Worm (Caenorhabditis elegans) whole organism, L3 larva: ENCODE measurements around the gene F45G2.9.

Experiments used
- R02D3.7 ChIP-seq: fragments of 150-350 bp; optimal IDR thresholded peaks from 2 replicates; lab custom pipeline; 2014; ENCODE audit warnings: missing biosample characterization, missing genetic modification characterization
- ZK546.5 ChIP-seq: sonication (generic microtip); optimal IDR thresholded peaks from 2 replicates; lab custom pipeline; 2017; ENCODE audit warnings: missing biosample characterization, missing genetic modification characterization
- aly-2 ChIP-seq: fragments of 150-350 bp; optimal IDR thresholded peaks from 2 replicates; lab custom pipeline; 2014; ENCODE audit warnings: missing biosample characterization, missing genetic modification characterization
- ama-1 ChIP-seq: fragments of 150-350 bp; optimal IDR thresholded peaks from 2 replicates; lab custom pipeline; 2018
- ceh-16 ChIP-seq: sonication (generic microtip); optimal IDR thresholded peaks from 2 replicates; lab custom pipeline; 2017; ENCODE audit warnings: missing biosample characterization, missing genetic modification characterization
- ceh-28 ChIP-seq: fragments of 150-350 bp; optimal IDR thresholded peaks from 2 replicates; lab custom pipeline; 2014; ENCODE audit warnings: missing biosample characterization, missing genetic modification reagents, missing genetic modification characterization
- ceh-82 ChIP-seq: fragments of 150-350 bp; optimal IDR thresholded peaks from 2 replicates; lab custom pipeline; 2014; ENCODE audit warnings: missing biosample characterization, missing genetic modification characterization
- ceh-9 ChIP-seq: sonication (generic microtip); optimal IDR thresholded peaks from 2 replicates; lab custom pipeline; 2018; ENCODE audit warnings: missing biosample characterization, missing genetic modification characterization
- daf-12 ChIP-seq: fragments of 150-350 bp; optimal IDR thresholded peaks from 2 replicates; lab custom pipeline; 2014; ENCODE audit warnings: missing biosample characterization, missing genetic modification reagents, missing genetic modification characterization
- egl-27 ChIP-seq: sonication (generic microtip); optimal IDR thresholded peaks from 4 replicates; lab custom pipeline; 2017; ENCODE audit warnings: missing biosample characterization, missing genetic modification reagents, missing genetic modification characterization
- egl-5 ChIP-seq: fragments of 150-350 bp; optimal IDR thresholded peaks from 2 replicates; lab custom pipeline; 2017; ENCODE audit warnings: missing biosample characterization, missing genetic modification reagents, missing genetic modification characterization, inconsistent platforms
- elt-1 ChIP-seq: fragments of 150-350 bp; optimal IDR thresholded peaks from 2 replicates; lab custom pipeline; 2014; ENCODE audit warnings: missing biosample characterization, missing genetic modification characterization
- elt-2 ChIP-seq: sonication (generic microtip); optimal IDR thresholded peaks from 2 replicates; lab custom pipeline; 2016; ENCODE audit warnings: missing genetic modification reagents, mild to moderate bottlenecking, missing genetic modification characterization, missing compliant biosample characterization
- elt-3 ChIP-seq, 3 experiments: fragments of 150-350 bp in 1 of 3; sonication (generic microtip) in 2 of 3; optimal IDR thresholded peaks; 2 replicates in 2 of 3; 4 replicates in 1 of 3; lab custom pipeline; 2014 to 2017; ENCODE audit warnings: missing biosample characterization in 3 of 3, missing genetic modification characterization in 3 of 3
- eor-1 ChIP-seq, 2 experiments: fragments of 150-350 bp; optimal IDR thresholded peaks; 2 replicates each; lab custom pipeline; 2014 to 2018; ENCODE audit warnings: missing biosample characterization in 2 of 2, missing genetic modification characterization in 2 of 2
- fkh-10 ChIP-seq: sonication (generic microtip); optimal IDR thresholded peaks from 2 replicates; lab custom pipeline; 2017; ENCODE audit warnings: missing biosample characterization, missing genetic modification reagents, missing genetic modification characterization
- fkh-2 ChIP-seq: fragments of 150-350 bp; optimal IDR thresholded peaks from 2 replicates; lab custom pipeline; 2014; ENCODE audit warnings: missing biosample characterization, missing genetic modification reagents, missing genetic modification characterization
- fos-1 ChIP-seq: fragments of 150-350 bp; optimal IDR thresholded peaks from 2 replicates; lab custom pipeline; 2014; ENCODE audit warnings: missing biosample characterization, missing genetic modification characterization
- hmg-11 ChIP-seq: sonication (generic microtip); optimal IDR thresholded peaks from 2 replicates; lab custom pipeline; 2016; ENCODE audit warnings: missing genetic modification characterization, missing compliant biosample characterization
- jun-1 ChIP-seq: fragments of 150-350 bp; optimal IDR thresholded peaks from 2 replicates; lab custom pipeline; 2014; ENCODE audit warnings: missing biosample characterization, missing genetic modification reagents, missing genetic modification characterization
- lin-15B ChIP-seq: fragments of 150-350 bp; optimal IDR thresholded peaks from 2 replicates; lab custom pipeline; 2014; ENCODE audit warnings: missing biosample characterization, missing genetic modification characterization
- lin-39 ChIP-seq: fragments of 150-350 bp; optimal IDR thresholded peaks from 2 replicates; lab custom pipeline; 2018; ENCODE audit warnings: missing biosample characterization, missing genetic modification reagents, missing genetic modification characterization
- lsy-12 ChIP-seq: sonication (generic microtip); optimal IDR thresholded peaks from 2 replicates; lab custom pipeline; 2016; ENCODE audit warnings: mild to moderate bottlenecking, missing genetic modification characterization, missing compliant biosample characterization
- mdl-1 ChIP-seq: fragments of 150-350 bp; optimal IDR thresholded peaks from 2 replicates; lab custom pipeline; 2014; ENCODE audit warnings: missing biosample characterization, missing genetic modification characterization
- mml-1 ChIP-seq: fragments of 150-350 bp; sonication (generic microtip); optimal IDR thresholded peaks from 3 replicates; lab custom pipeline; 2014; ENCODE audit warnings: missing biosample characterization, missing genetic modification characterization
- nfya-1 ChIP-seq: sonication (generic microtip); optimal IDR thresholded peaks from 2 replicates; lab custom pipeline; 2017; ENCODE audit warnings: missing genetic modification characterization, mild to moderate bottlenecking, missing compliant biosample characterization, antibody characterized with exemption, moderate library complexity; ENCODE audit not compliant: insufficient read depth
- nhr-11 ChIP-seq: fragments of 150-350 bp; optimal IDR thresholded peaks from 2 replicates; lab custom pipeline; 2014; ENCODE audit warnings: missing biosample characterization, missing genetic modification characterization
- nhr-12 ChIP-seq: fragments of 150-350 bp; optimal IDR thresholded peaks from 2 replicates; lab custom pipeline; 2014; ENCODE audit warnings: missing biosample characterization, missing genetic modification characterization
- nhr-237 ChIP-seq: fragments of 150-350 bp; optimal IDR thresholded peaks from 2 replicates; lab custom pipeline; 2014; ENCODE audit warnings: missing biosample characterization, missing genetic modification characterization
- nhr-25 ChIP-seq: sonication (generic microtip); optimal IDR thresholded peaks from 2 replicates; lab custom pipeline; 2017; ENCODE audit warnings: missing biosample characterization, missing genetic modification characterization
- nhr-28 ChIP-seq: fragments of 150-350 bp; optimal IDR thresholded peaks from 2 replicates; lab custom pipeline; 2014; ENCODE audit warnings: missing biosample characterization, missing genetic modification characterization
- nhr-43 ChIP-seq: sonication (generic microtip); optimal IDR thresholded peaks from 2 replicates; lab custom pipeline; 2016; ENCODE audit warnings: mild to moderate bottlenecking, missing genetic modification characterization, missing compliant biosample characterization; ENCODE audit not compliant: poor library complexity, severe bottlenecking
- nhr-67 ChIP-seq: fragments of 150-350 bp; optimal IDR thresholded peaks from 2 replicates; lab custom pipeline; 2014; ENCODE audit warnings: missing biosample characterization, missing genetic modification characterization
- nhr-76 ChIP-seq: fragments of 150-350 bp; sonication (generic microtip); optimal IDR thresholded peaks from 5 replicates; lab custom pipeline; 2014; ENCODE audit warnings: missing biosample characterization, missing genetic modification characterization
- nhr-77 ChIP-seq: fragments of 150-350 bp; optimal IDR thresholded peaks from 2 replicates; lab custom pipeline; 2014; ENCODE audit warnings: missing biosample characterization, missing genetic modification characterization
- pha-4 ChIP-seq: fragments of 150-350 bp; optimal IDR thresholded peaks from 2 replicates; lab custom pipeline; 2014; ENCODE audit warnings: missing biosample characterization, missing genetic modification reagents, missing genetic modification characterization
- pqm-1 ChIP-seq: fragments of 150-350 bp; optimal IDR thresholded peaks from 2 replicates; lab custom pipeline; 2017; ENCODE audit warnings: missing biosample characterization, missing genetic modification characterization, inconsistent platforms
- sea-2 ChIP-seq: fragments of 150-350 bp; sonication (generic microtip); optimal IDR thresholded peaks from 4 replicates; lab custom pipeline; 2014; ENCODE audit warnings: missing biosample characterization, missing genetic modification reagents, missing genetic modification characterization
- skn-1 ChIP-seq: fragments of 150-350 bp; optimal IDR thresholded peaks from 2 replicates; lab custom pipeline; 2014; ENCODE audit warnings: missing biosample characterization, missing genetic modification characterization
- snpc-4 ChIP-seq: fragments of 150-350 bp; optimal IDR thresholded peaks from 2 replicates; lab custom pipeline; 2014; ENCODE audit warnings: missing biosample characterization, missing genetic modification characterization
- tbx-2 ChIP-seq: sonication (generic microtip); optimal IDR thresholded peaks from 2 replicates; lab custom pipeline; 2016; ENCODE audit warnings: mild to moderate bottlenecking, missing genetic modification characterization, missing compliant biosample characterization
- unc-39 ChIP-seq: sonication (generic microtip); optimal IDR thresholded peaks from 4 replicates; lab custom pipeline; 2017; ENCODE audit warnings: missing biosample characterization, missing genetic modification characterization
- unc-62 ChIP-seq: fragments of 150-350 bp; sonication (generic microtip); optimal IDR thresholded peaks from 4 replicates; lab custom pipeline; 2014; ENCODE audit warnings: missing biosample characterization, missing genetic modification reagents, missing genetic modification characterization
- zag-1 ChIP-seq: fragments of 150-350 bp; optimal IDR thresholded peaks from 2 replicates; lab custom pipeline; 2014; ENCODE audit warnings: missing biosample characterization, missing genetic modification characterization
- ztf-11 ChIP-seq: fragments of 150-350 bp; optimal IDR thresholded peaks from 2 replicates; lab custom pipeline; 2014; ENCODE audit warnings: missing biosample characterization, missing genetic modification characterization
- ztf-4 ChIP-seq: fragments of 150-350 bp; optimal IDR thresholded peaks from 2 replicates; lab custom pipeline; 2014; ENCODE audit warnings: missing biosample characterization, missing genetic modification characterization

Gene F45G2.9

DNA sequence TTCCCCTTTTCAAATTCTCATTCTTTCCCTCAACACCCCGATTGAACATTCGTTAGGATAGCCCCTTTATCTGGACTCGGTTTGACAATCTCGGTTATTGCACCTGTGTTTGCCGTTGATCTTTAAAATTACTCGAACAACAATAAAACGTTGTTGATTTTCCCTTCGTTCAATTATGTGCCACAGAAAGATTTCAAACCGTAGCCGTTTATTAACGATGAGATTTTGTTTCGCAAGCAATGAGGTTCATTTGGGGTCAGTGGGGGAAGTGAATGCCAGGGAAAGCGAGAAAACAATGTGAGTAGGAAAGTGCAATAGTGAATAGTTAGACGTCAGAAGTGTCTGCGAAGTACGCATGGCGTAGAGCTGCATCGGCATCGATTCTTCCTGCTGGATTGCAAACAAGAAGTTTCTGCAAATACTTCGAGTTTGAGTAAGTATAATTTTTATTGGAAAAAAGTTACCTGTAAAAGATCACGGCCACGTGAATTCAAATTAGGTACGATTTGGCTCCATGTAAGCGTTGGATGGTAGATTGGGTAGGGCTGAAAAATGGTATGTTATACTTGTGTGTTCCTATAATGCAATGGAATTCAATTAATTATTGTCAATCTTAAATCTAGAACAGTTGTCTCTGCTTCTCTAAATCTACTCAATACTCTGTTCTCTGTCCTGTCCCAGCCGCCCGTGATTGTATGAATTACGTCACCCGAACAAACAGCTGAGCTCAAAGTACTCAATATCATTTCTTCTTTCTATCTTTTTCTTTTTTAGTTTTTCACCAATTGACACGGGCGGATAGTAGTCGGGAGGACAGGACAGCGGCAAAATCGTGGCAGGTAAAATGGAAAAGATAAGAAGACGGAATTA is 28.0 kb upstream of the F45G2.9 start, which contains the start of gene kel-3 (continued):
- TF ChIP-seq fos-1 (tag; lab: Kevin White, UChicago) (peak; percentile 37), nfya-1 (tag; lab: Kevin White, UChicago) (peak; percentile 70), nhr-237 (tag; lab: Kevin White, UChicago) (no peak), nhr-12 (tag; lab: Kevin White, UChicago) (no peak), ceh-82 (tag; lab: Kevin White, UChicago) (peak; percentile 33), elt-1 (tag; lab: Kevin White, UChicago) (no peak), nhr-43 (tag; lab: Kevin White, UChicago) (peak; percentile 80), ceh-9 (tag; lab: Kevin White, UChicago) (no peak), daf-12 (no peak), elt-2 (tag; lab: Kevin White, UChicago) (peak; percentile 96), lin-39 (tag; lab: Kevin White, UChicago) (peak; percentile 47), aly-2 (tag; lab: Kevin White, UChicago) (peak; percentile 85)

DNA sequence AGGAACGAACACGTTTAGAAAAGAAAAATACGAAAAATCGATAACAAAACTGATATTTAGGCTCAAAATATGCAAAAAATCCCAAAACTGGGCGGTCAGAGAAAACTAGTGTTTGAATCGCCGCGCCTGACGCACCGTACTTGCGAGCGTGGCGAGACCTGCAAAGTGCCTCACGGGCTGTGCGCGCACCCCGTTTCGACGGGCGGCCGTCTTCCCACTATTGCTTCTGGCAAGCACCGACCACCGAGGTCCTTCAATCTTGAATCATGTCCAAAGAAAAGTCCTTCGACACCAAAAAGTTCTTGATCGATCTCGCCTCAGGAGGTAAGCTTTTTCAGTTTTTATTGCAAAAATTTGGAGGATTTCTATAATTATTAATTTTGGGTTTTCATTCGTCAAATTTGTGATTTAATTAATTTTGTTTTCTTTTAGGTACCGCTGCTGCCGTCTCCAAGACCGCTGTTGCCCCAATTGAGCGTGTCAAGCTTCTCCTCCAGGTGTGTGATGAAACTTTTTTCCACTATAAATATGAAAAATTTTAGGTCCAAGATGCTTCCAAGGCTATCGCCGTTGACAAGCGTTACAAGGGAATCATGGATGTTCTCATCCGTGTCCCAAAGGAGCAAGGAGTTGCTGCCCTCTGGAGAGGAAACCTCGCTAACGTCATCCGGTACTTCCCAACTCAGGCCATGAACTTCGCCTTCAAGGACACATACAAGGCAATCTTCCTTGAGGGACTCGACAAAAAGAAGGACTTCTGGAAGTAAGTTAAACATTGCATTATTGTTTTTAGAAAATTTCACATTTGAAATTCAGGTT is 26.4 kb upstream of the F45G2.9 start, which contains the start of gene ant-1.1:
TSS of gene ant-1.1 (plus strand) at position 199 of the 819 bp plus-strand sequence.
- peak; percentile 41 for TF ChIP-seq unc-62 (GFP tag; lab: Kevin White, UChicago)
- peak; percentile 90 for TF ChIP-seq jun-1
- TF ChIP-seq ceh-16 (tag; lab: Kevin White, UChicago) = peak; percentile 33
- TF ChIP-seq tbx-2 (tag; lab: Kevin White, UChicago) = peak; percentile 62
- peak; percentile 98 for TF ChIP-seq lin-39 (tag; lab: Kevin White, UChicago)
- TF ChIP-seq R02D3.7 (tag; lab: Kevin White, UChicago) = peak; percentile 84
- peak in 1 of 3 experiments; percentile 51 for TF ChIP-seq elt-3 (tag; optimal IDR thresholded peaks at IDR 0.05; lab: Kevin White, UChicago)
- TF ChIP-seq eor-1 (tag; optimal IDR thresholded peaks at IDR 0.05; lab: Kevin White, UChicago) = no peak
- TF ChIP-seq ceh-9 (tag; lab: Kevin White, UChicago) = no peak
- TF ChIP-seq nhr-12 (tag; lab: Kevin White, UChicago) = no peak
- TF ChIP-seq nhr-11 = peak; percentile 59
- TF ChIP-seq skn-1 = peak; percentile 87
- no peak for TF ChIP-seq zag-1 (tag; lab: Kevin White, UChicago)
- peak; percentile 96 for TF ChIP-seq lsy-12
- no peak for TF ChIP-seq ztf-11 (tag; lab: Kevin White, UChicago)
- TF ChIP-seq nhr-77 (tag; lab: Kevin White, UChicago) = peak; percentile 20
- peak; percentile 98 for TF ChIP-seq nhr-25 (tag; lab: Kevin White, UChicago)
- peak; percentile 85 for TF ChIP-seq ceh-82 (tag; lab: Kevin White, UChicago)
- peak; percentile 65 for TF ChIP-seq fos-1 (tag; lab: Kevin White, UChicago)
- TF ChIP-seq pqm-1 (tag; lab: Kevin White, UChicago) = peak; percentile 57
- no peak for TF ChIP-seq mdl-1 (tag; lab: Kevin White, UChicago)
- TF ChIP-seq elt-1 (tag; lab: Kevin White, UChicago) = peak; percentile 63
- TF ChIP-seq nhr-67 (tag; lab: Kevin White, UChicago) = no peak
- no peak for TF ChIP-seq unc-39 (tag; lab: Kevin White, UChicago)
- peak; percentile 78 for TF ChIP-seq egl-27 (tag; lab: Kevin White, UChicago)
- TF ChIP-seq ztf-4 = peak; percentile 32
- no peak for TF ChIP-seq nhr-28 (tag; lab: Kevin White, UChicago)
- TF ChIP-seq ama-1 = peak; percentile 93
- peak; percentile 92 for TF ChIP-seq ceh-28 (tag; lab: Kevin White, UChicago)
- TF ChIP-seq sea-2 = no peak
- no peak for TF ChIP-seq nhr-76 (tag; lab: Kevin White, UChicago)
- TF ChIP-seq nhr-43 (tag; lab: Kevin White, UChicago) = peak; percentile 93
- no peak for TF ChIP-seq mml-1 (tag; lab: Kevin White, UChicago)
- peak; percentile 31 for TF ChIP-seq aly-2 (tag; lab: Kevin White, UChicago)
- TF ChIP-seq nhr-237 (tag; lab: Kevin White, UChicago) = no peak
- TF ChIP-seq lin-15B (tag; lab: Kevin White, UChicago) = peak; percentile 98
- no peak for TF ChIP-seq egl-5
- peak; percentile 80 for TF ChIP-seq elt-2 (tag; lab: Kevin White, UChicago)
- TF ChIP-seq ZK546.5 (tag; lab: Kevin White, UChicago) = peak; percentile 93
- TF ChIP-seq hmg-11 = peak; percentile 71
- peak; percentile 65 for TF ChIP-seq snpc-4 (tag; lab: Kevin White, UChicago)
- TF ChIP-seq nfya-1 (tag; lab: Kevin White, UChicago) = peak; percentile 98
- TF ChIP-seq fkh-10 (GFP tag; lab: Kevin White, UChicago) = peak; percentile 5
- TF ChIP-seq fkh-2 (tag; lab: Kevin White, UChicago) = no peak
- TF ChIP-seq pha-4 (tag; lab: Kevin White, UChicago) = peak; percentile 87
- no peak for TF ChIP-seq daf-12
